Worm (Caenorhabditis elegans) whole organism, late embryonic: ENCODE results near the gene D2096.10.
A peak's percentile ranks its signal among the peaks of the same experiment; 100 is the strongest.

Source experiments
- C08G9.2 ChIP-seq: sonication (generic microtip); optimal IDR thresholded peaks from 2 replicates; lab custom pipeline; 2016; ENCODE audit warnings: mild to moderate bottlenecking, missing genetic modification characterization, moderate library complexity, missing compliant biosample characterization
- C38D4.7 ChIP-seq: fragments of 200-800 bp; sonication (Bioruptor generic); optimal IDR thresholded peaks from 2 replicates; lab custom pipeline; 2018; ENCODE audit warnings: mild to moderate bottlenecking, missing genetic modification characterization, moderate library complexity, missing compliant biosample characterization
- F13H6.1 ChIP-seq: sonication (generic microtip); optimal IDR thresholded peaks from 2 replicates; lab custom pipeline; 2016; ENCODE audit warnings: missing genetic modification characterization, missing compliant biosample characterization
- K02D7.2 ChIP-seq: sonication (generic microtip); optimal IDR thresholded peaks from 2 replicates; lab custom pipeline; 2017; ENCODE audit warnings: mild to moderate bottlenecking, missing genetic modification characterization, missing compliant biosample characterization
- Y22D7AL.16 ChIP-seq: sonication (generic microtip); optimal IDR thresholded peaks from 2 replicates; lab custom pipeline; 2016; ENCODE audit warnings: missing genetic modification characterization, missing compliant biosample characterization
- ahr-1 ChIP-seq: sonication (generic microtip); optimal IDR thresholded peaks from 2 replicates; lab custom pipeline; 2016; ENCODE audit warnings: missing genetic modification characterization, missing compliant biosample characterization
- ama-1 ChIP-seq: fragments of 150-350 bp; optimal IDR thresholded peaks from 2 replicates; lab custom pipeline; 2014
- ceh-14 ChIP-seq: sonication (generic microtip); optimal IDR thresholded peaks from 2 replicates; lab custom pipeline; 2016; ENCODE audit warnings: missing genotype, missing genetic modification characterization, missing compliant biosample characterization
- ceh-18 ChIP-seq: sonication (generic microtip); optimal IDR thresholded peaks from 2 replicates; lab custom pipeline; 2016; ENCODE audit warnings: missing genetic modification characterization, missing compliant biosample characterization
- ceh-24 ChIP-seq: sonication (generic microtip); optimal IDR thresholded peaks from 2 replicates; lab custom pipeline; 2016; ENCODE audit warnings: mild to moderate bottlenecking, missing genetic modification characterization, missing compliant biosample characterization
- ceh-31 ChIP-seq: sonication (generic microtip); optimal IDR thresholded peaks from 2 replicates; lab custom pipeline; 2016; ENCODE audit warnings: missing genetic modification characterization, missing compliant biosample characterization
- ceh-34 ChIP-seq: sonication (generic microtip); optimal IDR thresholded peaks from 2 replicates; lab custom pipeline; 2016; ENCODE audit warnings: mild to moderate bottlenecking, missing genetic modification characterization, missing compliant biosample characterization
- ceh-45 ChIP-seq: fragments of 200-800 bp; sonication (Bioruptor generic); IDR thresholded peaks from 2 replicates; pipeline ENCODE4 v1.3.6; 2022; ENCODE audit warnings: missing genetic modification reagents, missing genetic modification characterization, missing compliant biosample characterization
- ceh-48 ChIP-seq: sonication (generic microtip); optimal IDR thresholded peaks from 2 replicates; lab custom pipeline; 2016; ENCODE audit warnings: missing genetic modification characterization, inconsistent platforms, missing compliant biosample characterization
- ceh-9 ChIP-seq: sonication (generic microtip); optimal IDR thresholded peaks from 2 replicates; lab custom pipeline; 2016; ENCODE audit warnings: mild to moderate bottlenecking, missing genetic modification characterization, inconsistent platforms, missing compliant biosample characterization
- che-1 ChIP-seq: sonication (generic microtip); optimal IDR thresholded peaks from 2 replicates; lab custom pipeline; 2016; ENCODE audit warnings: mild to moderate bottlenecking, missing genetic modification characterization, missing compliant biosample characterization
- dmd-4 ChIP-seq: sonication (generic microtip); optimal IDR thresholded peaks from 2 replicates; lab custom pipeline; 2016; ENCODE audit warnings: borderline replicate concordance, missing genetic modification characterization, missing compliant biosample characterization
- dve-1 ChIP-seq: sonication (generic microtip); optimal IDR thresholded peaks from 2 replicates; lab custom pipeline; 2017; ENCODE audit warnings: antibody characterized with exemption, mild to moderate bottlenecking, missing genetic modification characterization, missing compliant biosample characterization
- elt-2 ChIP-seq: sonication (generic microtip); optimal IDR thresholded peaks from 2 replicates; lab custom pipeline; 2016; ENCODE audit warnings: missing genetic modification reagents, missing genetic modification characterization, missing compliant biosample characterization
- elt-4 ChIP-seq: sonication (generic microtip); optimal IDR thresholded peaks from 2 replicates; lab custom pipeline; 2016; ENCODE audit warnings: missing genetic modification characterization, missing compliant biosample characterization
- fkh-10 ChIP-seq: fragments of 150-350 bp; optimal IDR thresholded peaks from 2 replicates; lab custom pipeline; 2014; ENCODE audit warnings: missing biosample characterization, missing genetic modification reagents, missing genetic modification characterization
- hlh-13 ChIP-seq: fragments of 200-800 bp; sonication (Bioruptor generic); optimal IDR thresholded peaks from 2 replicates; lab custom pipeline; 2018; ENCODE audit warnings: mild to moderate bottlenecking, missing genetic modification characterization, missing compliant biosample characterization
- hlh-15 ChIP-seq: sonication (generic microtip); optimal IDR thresholded peaks from 2 replicates; lab custom pipeline; 2016; ENCODE audit warnings: missing genetic modification characterization, missing compliant biosample characterization
- hlh-30 ChIP-seq: sonication (generic microtip); optimal IDR thresholded peaks from 2 replicates; lab custom pipeline; 2017; ENCODE audit warnings: antibody characterized with exemption, missing genetic modification characterization, missing compliant biosample characterization; ENCODE audit not compliant: insufficient read depth
- hlh-6 ChIP-seq: sonication (generic microtip); optimal IDR thresholded peaks from 2 replicates; lab custom pipeline; 2016; ENCODE audit warnings: missing genotype, missing genetic modification characterization, missing compliant biosample characterization
- nfya-1 ChIP-seq: sonication (generic microtip); optimal IDR thresholded peaks from 2 replicates; lab custom pipeline; 2017; ENCODE audit warnings: missing genetic modification characterization, mild to moderate bottlenecking, missing compliant biosample characterization, antibody characterized with exemption, moderate library complexity
- nhr-11 ChIP-seq: fragments of 150-350 bp; optimal IDR thresholded peaks from 2 replicates; lab custom pipeline; 2014; ENCODE audit warnings: missing biosample characterization, missing genetic modification characterization
- nhr-232 ChIP-seq: sonication (generic microtip); optimal IDR thresholded peaks from 2 replicates; lab custom pipeline; 2016; ENCODE audit warnings: missing genetic modification characterization, missing compliant biosample characterization
- npax-4 ChIP-seq: sonication (generic microtip); optimal IDR thresholded peaks from 2 replicates; lab custom pipeline; 2016; ENCODE audit warnings: missing genetic modification characterization, missing compliant biosample characterization
- odd-2 ChIP-seq: sonication (generic microtip); optimal IDR thresholded peaks from 2 replicates; lab custom pipeline; 2017; ENCODE audit warnings: antibody characterized with exemption, mild to moderate bottlenecking, missing genetic modification characterization, missing compliant biosample characterization
- pag-3 ChIP-seq: sonication (generic microtip); optimal IDR thresholded peaks from 2 replicates; lab custom pipeline; 2016; ENCODE audit warnings: missing compliant biosample characterization, missing genetic modification characterization, borderline replicate concordance
- pat-9 ChIP-seq: fragments of 200-800 bp; sonication (Bioruptor generic); optimal IDR thresholded peaks from 2 replicates; lab custom pipeline; 2018; ENCODE audit warnings: mild to moderate bottlenecking, missing genetic modification characterization, moderate library complexity, missing compliant biosample characterization
- pha-2 ChIP-seq: sonication (generic microtip); optimal IDR thresholded peaks from 2 replicates; lab custom pipeline; 2017; ENCODE audit warnings: mild to moderate bottlenecking, missing genetic modification characterization, missing compliant biosample characterization
- pros-1 ChIP-seq: fragments of 150-350 bp; optimal IDR thresholded peaks from 2 replicates; lab custom pipeline; 2014; ENCODE audit warnings: missing biosample characterization, missing genetic modification reagents, missing genetic modification characterization
- ref-2 ChIP-seq: sonication (generic microtip); optimal IDR thresholded peaks from 2 replicates; lab custom pipeline; 2016; ENCODE audit warnings: missing genetic modification characterization, missing compliant biosample characterization
- rnt-1 ChIP-seq: sonication (generic microtip); optimal IDR thresholded peaks from 2 replicates; lab custom pipeline; 2016; ENCODE audit warnings: missing genetic modification characterization, missing compliant biosample characterization
- sox-4 ChIP-seq: sonication (generic microtip); optimal IDR thresholded peaks from 2 replicates; lab custom pipeline; 2017; ENCODE audit warnings: mild to moderate bottlenecking, missing genetic modification characterization, inconsistent platforms, missing compliant biosample characterization
- syd-9 ChIP-seq: sonication (generic microtip); optimal IDR thresholded peaks from 2 replicates; lab custom pipeline; 2016; ENCODE audit warnings: mild to moderate bottlenecking, missing genetic modification characterization, moderate library complexity, missing compliant biosample characterization
- tbx-2 ChIP-seq: sonication (generic microtip); optimal IDR thresholded peaks from 2 replicates; lab custom pipeline; 2016; ENCODE audit warnings: missing genetic modification characterization, missing compliant biosample characterization
- tbx-7 ChIP-seq: sonication (generic microtip); optimal IDR thresholded peaks from 2 replicates; lab custom pipeline; 2016; ENCODE audit warnings: missing genotype, missing genetic modification characterization, missing compliant biosample characterization
- unc-3 ChIP-seq, 2 experiments: fragments of 200-800 bp in 1 of 2; sonication (Bioruptor generic) in 1 of 2; sonication (generic microtip) in 1 of 2; conservative IDR thresholded peaks in 1 of 2; optimal IDR thresholded peaks in 1 of 2; 2 replicates each; pipeline versions ENCODE4 v1.3.6 to Lab custom; 2016 to 2022; ENCODE audit warnings: missing compliant biosample characterization in 2 of 2, missing genetic modification characterization in 2 of 2, missing genetic modification reagents in 1 of 2
- unc-42 ChIP-seq: sonication (generic microtip); optimal IDR thresholded peaks from 2 replicates; lab custom pipeline; 2016; ENCODE audit warnings: missing genotype, missing genetic modification characterization, missing compliant biosample characterization
- unc-55 ChIP-seq: sonication (generic microtip); optimal IDR thresholded peaks from 2 replicates; lab custom pipeline; 2017; ENCODE audit warnings: missing biosample characterization, missing genetic modification reagents, missing genetic modification characterization
- unc-86 ChIP-seq: sonication (generic microtip); optimal IDR thresholded peaks from 2 replicates; lab custom pipeline; 2016; ENCODE audit warnings: missing genetic modification characterization, missing compliant biosample characterization
- zip-5 ChIP-seq: sonication (generic microtip); optimal IDR thresholded peaks from 2 replicates; lab custom pipeline; 2016; ENCODE audit warnings: missing genetic modification characterization, missing compliant biosample characterization

Gene D2096.10

DNA sequence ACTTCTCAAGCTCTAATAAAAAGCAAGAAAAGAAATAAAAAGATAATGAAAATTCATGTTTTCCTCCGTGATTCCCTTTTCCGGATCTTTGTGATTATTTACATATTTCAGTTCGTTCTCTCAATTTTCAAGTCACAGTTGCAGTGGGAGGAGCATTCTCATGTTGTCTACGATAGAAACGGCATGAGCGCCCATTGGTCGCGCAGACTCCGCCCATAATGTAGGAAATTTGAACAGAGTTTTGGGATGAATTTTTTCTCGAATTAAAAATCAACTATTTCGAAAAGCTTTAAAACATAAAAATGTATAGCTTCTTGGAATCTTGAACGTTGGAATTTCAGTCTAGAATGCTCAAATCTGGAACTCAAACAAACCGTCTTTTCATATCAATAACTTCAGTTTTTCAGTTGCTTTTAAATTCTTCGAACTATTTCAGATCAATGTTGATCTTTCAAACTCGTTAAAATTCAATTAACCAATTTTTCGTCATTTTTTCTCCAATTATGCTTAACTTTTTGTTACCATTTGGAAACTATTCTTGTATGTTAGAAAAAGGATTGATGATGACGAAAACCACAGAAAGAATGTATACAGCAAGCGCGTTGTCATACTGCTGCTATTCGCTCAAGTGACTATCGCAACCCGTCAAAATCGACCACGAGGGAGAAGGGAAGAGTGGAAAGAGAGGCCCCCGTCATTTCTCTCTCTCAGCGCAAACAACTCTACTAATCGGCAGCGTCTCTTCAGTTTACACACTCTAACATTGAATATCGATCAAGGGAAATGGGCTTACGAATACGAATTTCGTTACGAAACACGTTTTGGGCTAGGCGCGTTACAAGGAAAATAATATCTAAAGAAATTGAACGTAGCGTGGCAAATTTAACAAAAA is 42.8 kb upstream of the D2096.10 start:
- TF ChIP-seq unc-86 (no peak), dmd-4 (tag; lab: Kevin White, UChicago) (peak; percentile 17), ceh-48 (peak; percentile 72), zip-5 (tag; lab: Kevin White, UChicago) (no peak), unc-55 (GFP tag; lab: Kevin White, UChicago) (peak; percentile 51), hlh-13 (GFP tag; lab: Kevin White, UChicago) (peak; percentile 19), ceh-34 (tag; lab: Kevin White, UChicago) (peak; percentile 2), nfya-1 (peak; percentile 99), ceh-24 (tag; lab: Kevin White, UChicago) (no peak), ceh-18 (peak; percentile 52), pha-2 (peak; percentile 35), hlh-30 (tag; lab: Kevin White, UChicago) (peak; percentile 82), hlh-15 (tag; lab: Kevin White, UChicago) (no peak), pag-3 (tag; lab: Kevin White, UChicago) (no peak), ceh-45 (GFP tag; lab: Robert Waterston, UW) (no peak), F13H6.1 (no peak), nhr-11 (tag; lab: Kevin White, UChicago) (peak; percentile 22), che-1 (tag; lab: Kevin White, UChicago) (peak; percentile 6), ceh-9 (no peak), unc-3 (GFP tag; conservative IDR thresholded peaks at IDR 0.05; lab: Robert Waterston, UW) (0 out of 2 replicates have a peak, but pooled peaks have one; percentile 27), unc-3 (tag; optimal IDR thresholded peaks at IDR 0.05; lab: Kevin White, UChicago) (no peak), odd-2 (no peak), ceh-31 (tag; lab: Kevin White, UChicago) (peak; percentile 68), unc-42 (tag; lab: Kevin White, UChicago) (peak; percentile 51), tbx-2 (tag; lab: Kevin White, UChicago) (peak; percentile 76), ama-1 (lab: Kevin White, UChicago) (peak; percentile 87), ceh-14 (tag; lab: Kevin White, UChicago) (peak; percentile 48), dve-1 (tag; lab: Kevin White, UChicago) (peak; percentile 27)

- TF ChIP-seq K02D7.2 (peak; percentile 22), nfya-1 (peak; percentile 40), F13H6.1 (no peak), unc-55 (GFP tag; lab: Kevin White, UChicago) (peak; percentile 5), syd-9 (tag; lab: Kevin White, UChicago) (peak; percentile 49), ama-1 (lab: Kevin White, UChicago) (peak; percentile 96), ceh-9 (no peak), sox-4 (tag; lab: Kevin White, UChicago) (no peak), nhr-232 (tag; lab: Kevin White, UChicago) (no peak), Y22D7AL.16 (tag; lab: Kevin White, UChicago) (no peak), rnt-1 (tag; lab: Kevin White, UChicago) (peak; percentile 42), unc-42 (tag; lab: Kevin White, UChicago) (peak; percentile 37), tbx-2 (tag; lab: Kevin White, UChicago) (peak; percentile 68), ceh-31 (tag; lab: Kevin White, UChicago) (peak; percentile 21), npax-4 (tag; lab: Kevin White, UChicago) (no peak), elt-2 (tag; lab: Kevin White, UChicago) (peak; percentile 52), pat-9 (tag; lab: Kevin White, UChicago) (peak; percentile 7), elt-4 (tag; lab: Kevin White, UChicago) (no peak), dve-1 (tag; lab: Kevin White, UChicago) (peak; percentile 52), C08G9.2 (no peak), ceh-18 (peak; percentile 27), che-1 (tag; lab: Kevin White, UChicago) (peak; percentile 28), ceh-24 (tag; lab: Kevin White, UChicago) (no peak), fkh-10 (GFP tag; lab: Kevin White, UChicago) (no peak), hlh-6 (tag; lab: Kevin White, UChicago) (no peak), ahr-1 (tag; lab: Kevin White, UChicago) (no peak), ref-2 (tag; lab: Kevin White, UChicago) (peak; percentile 19), pha-2 (no peak), C38D4.7 (GFP tag; lab: Kevin White, UChicago) (peak; percentile 27), ceh-34 (tag; lab: Kevin White, UChicago) (peak; percentile 34), tbx-7 (no peak), hlh-30 (tag; lab: Kevin White, UChicago) (peak; percentile 32), hlh-13 (GFP tag; lab: Kevin White, UChicago) (no peak), pros-1 (tag; lab: Kevin White, UChicago) (no peak), dmd-4 (tag; lab: Kevin White, UChicago) (no peak)
Measured at ce11 chrIV:8428492-8428891, 39.5 kb upstream of the D2096.10 start.
